Fruit fly (Drosophila melanogaster): Measurements from ENCODE around the gene CG14881.

- TF ChIP-seq Dfd (GFP tag; optimal IDR thresholded peaks at IDR 0.05): no peak
- no peak for TF ChIP-seq woc (GFP tag; optimal IDR thresholded peaks at IDR 0.05)
- TF ChIP-seq pan (optimal IDR thresholded peaks at IDR 0.05): no peak
- TF ChIP-seq OdsH (GFP tag; optimal IDR thresholded peaks at IDR 0.05): no peak
- TF ChIP-seq dsf (GFP tag; optimal IDR thresholded peaks at IDR 0.05; ENCODE audit: borderline replicate concordance): no peak
- no peak for TF ChIP-seq Rel (GFP tag; optimal IDR thresholded peaks at IDR 0.05)
- TF ChIP-seq Rel (tag; optimal IDR thresholded peaks at IDR 0.05): no peak
- TF ChIP-seq Myc (optimal IDR thresholded peaks at IDR 0.05): no peak
These were observed 24.0 kb upstream of the CG14881 start for dm6 chr3R:16410706-16411105.

Measured in whole organism, wandering third instar larva.